Fruit fly (Drosophila melanogaster): ENCODE measurements around the gene CG16743.

DNA sequence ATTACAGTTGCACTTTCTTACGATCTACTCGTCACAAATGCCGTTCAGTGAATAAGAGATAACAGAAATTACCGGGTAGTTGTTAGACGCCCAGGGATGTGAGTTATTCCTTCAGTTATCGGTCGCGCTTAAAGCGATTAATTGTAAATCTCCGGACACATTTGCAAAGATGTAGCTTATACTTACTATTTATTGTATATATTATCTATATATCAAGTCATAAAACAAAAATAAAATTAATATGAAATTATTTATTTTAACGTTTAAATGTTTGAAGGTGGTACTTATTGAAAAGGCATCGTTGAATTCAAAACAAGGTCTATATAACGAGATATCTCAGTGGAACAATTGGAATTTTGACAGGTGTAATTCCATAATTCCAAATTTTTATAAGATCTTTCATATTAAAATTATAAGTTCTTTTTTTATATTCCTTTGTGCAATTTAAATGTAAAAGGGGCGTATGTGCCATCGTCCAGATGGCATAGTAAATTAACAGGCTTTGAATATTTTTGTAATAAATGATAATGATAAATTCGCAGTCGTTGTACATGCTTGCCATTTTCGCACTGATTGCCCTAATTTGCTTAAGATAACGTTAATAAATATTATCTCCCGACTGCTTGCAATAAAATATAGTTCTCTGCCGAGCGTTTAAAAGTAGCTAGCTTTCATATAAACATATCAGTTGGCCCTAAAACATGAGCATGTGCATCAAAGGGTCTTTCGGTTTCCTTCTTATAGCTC, 29.5 kb downstream of the CG16743 start, which contains the start of the genes aub and lectin-33A:
- TF ChIP-seq br (GFP tag; optimal IDR thresholded peaks at IDR 0.05) (no peak), OdsH (GFP tag; optimal IDR thresholded peaks at IDR 0.05) (no peak), dmrt93B (GFP tag; optimal IDR thresholded peaks at IDR 0.05) (no peak), Mio (GFP tag; optimal IDR thresholded peaks at IDR 0.05) (no peak), Hr83 (GFP tag; optimal IDR thresholded peaks at IDR 0.05; ENCODE audit: poor library complexity, severe bottlenecking) (no peak), h (GFP tag; optimal IDR thresholded peaks at IDR 0.05) (no peak), brk (GFP tag; optimal IDR thresholded peaks at IDR 0.05) (no peak), CG9705 (GFP tag; optimal IDR thresholded peaks at IDR 0.05) (no peak), rgr (GFP tag; optimal IDR thresholded peaks at IDR 0.05) (no peak)
